Fruit fly (Drosophila melanogaster) whole organism, wandering third instar larva: ENCODE data around the gene Ip259.

Experiments
- Abd-B ChIP-seq: fragments of >200 bp; optimal IDR thresholded peaks from 2 replicates; lab custom pipeline; 2017; ENCODE audit warnings: missing biosample characterization, missing genetic modification characterization
- Dfd ChIP-seq: fragments of >200 bp; optimal IDR thresholded peaks from 2 replicates; lab custom pipeline; 2017; ENCODE audit warnings: missing biosample characterization, missing genetic modification characterization
- Dif ChIP-seq: fragments of 200-275, 200-300 bp; sonication (Bioruptor generic); optimal IDR thresholded peaks from 2 replicates; lab custom pipeline; 2018; ENCODE audit warnings: missing biosample characterization, missing genetic modification characterization; ENCODE audit not compliant: partially characterized antibody
- Myc ChIP-seq: fragments of >200 bp; optimal IDR thresholded peaks from 2 replicates; lab custom pipeline; 2017
- br ChIP-seq: fragments of 200-800 bp; sonication (Bioruptor generic); optimal IDR thresholded peaks from 2 replicates; lab custom pipeline; 2016; ENCODE audit warnings: missing biosample characterization, missing genetic modification characterization
- lola ChIP-seq: fragments of >200 bp; optimal IDR thresholded peaks from 2 replicates; lab custom pipeline; 2017; ENCODE audit warnings: missing biosample characterization, missing genetic modification characterization
- sage ChIP-seq: fragments of 200-800 bp; sonication (Bioruptor generic); optimal IDR thresholded peaks from 2 replicates; lab custom pipeline; 2016; ENCODE audit warnings: missing biosample characterization, mild to moderate bottlenecking, missing genetic modification characterization
- woc ChIP-seq: sonication (Bioruptor generic); optimal IDR thresholded peaks from 2 replicates; lab custom pipeline; 2016; ENCODE audit warnings: missing biosample characterization, mild to moderate bottlenecking, missing genetic modification characterization

DNA sequence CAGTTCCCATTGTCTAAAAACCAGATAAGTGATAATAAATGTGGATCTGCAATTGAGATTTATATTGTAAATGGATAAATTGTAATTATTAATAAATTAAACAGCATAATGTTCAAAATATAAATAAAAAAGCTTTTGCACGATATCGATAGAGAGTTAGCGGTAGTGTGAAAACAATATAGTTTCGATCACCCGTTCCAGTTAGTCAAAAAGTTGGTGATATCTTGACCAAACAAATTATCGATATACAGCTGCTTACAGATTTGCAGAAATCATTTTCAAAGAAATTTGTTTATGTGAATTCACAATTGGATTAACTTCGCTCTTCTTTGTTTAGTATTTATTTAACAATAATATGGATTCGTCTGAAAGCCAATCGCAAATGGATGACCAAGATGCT lies 31.0 kb downstream of the Ip259 start, which contains the start of gene Nse4:
- TF ChIP-seq Myc, result no peak
- no peak for TF ChIP-seq sage (GFP tag; lab: Kevin White, UChicago)
- TF ChIP-seq lola, result no peak
- no peak for TF ChIP-seq Dif (GFP tag; lab: Kevin White, UChicago)
- no peak for TF ChIP-seq Dfd
- TF ChIP-seq woc (GFP tag; lab: Kevin White, UChicago), result no peak
- no peak for TF ChIP-seq br (GFP tag; lab: Kevin White, UChicago)
- no peak for TF ChIP-seq Abd-B (GFP tag; lab: Kevin White, UChicago)
